Worm (Caenorhabditis elegans): Measurements from ENCODE around the gene bbs-8.

ce11 chrV:6792565-6792964, 27.7 kb upstream of the bbs-8 start, which contains the start of gene gck-2:
- TF ChIP-seq skn-1 (tag; optimal IDR thresholded peaks at IDR 0.05) (no peak), lin-39 (tag; optimal IDR thresholded peaks at IDR 0.05) (no peak), elt-3 (tag; optimal IDR thresholded peaks at IDR 0.05) (no peak), F13H6.1 (tag; optimal IDR thresholded peaks at IDR 0.05) (no peak), lin-11 (tag; optimal IDR thresholded peaks at IDR 0.05) (no peak)

All from whole organism, L2 larva.